Worm (Caenorhabditis elegans): ENCODE measurements around the gene slc-36.5.

- TF ChIP-seq mdl-1 (tag; optimal IDR thresholded peaks at IDR 0.05) (peak in 1 of 2 experiments; percentile 15), lsy-2 (tag; optimal IDR thresholded peaks at IDR 0.05) (no peak), lin-39 (tag; optimal IDR thresholded peaks at IDR 0.05) (no peak), ceh-16 (tag; optimal IDR thresholded peaks at IDR 0.05) (no peak), ztf-11 (tag; optimal IDR thresholded peaks at IDR 0.05) (no peak)
These were observed 52.3 kb downstream of the slc-36.5 start for ce11 chrII:6824524-6824923.

Measured in whole organism, L2 larva.